Worm (Caenorhabditis elegans): ENCODE measurements around the gene C34D4.10.

DNA sequence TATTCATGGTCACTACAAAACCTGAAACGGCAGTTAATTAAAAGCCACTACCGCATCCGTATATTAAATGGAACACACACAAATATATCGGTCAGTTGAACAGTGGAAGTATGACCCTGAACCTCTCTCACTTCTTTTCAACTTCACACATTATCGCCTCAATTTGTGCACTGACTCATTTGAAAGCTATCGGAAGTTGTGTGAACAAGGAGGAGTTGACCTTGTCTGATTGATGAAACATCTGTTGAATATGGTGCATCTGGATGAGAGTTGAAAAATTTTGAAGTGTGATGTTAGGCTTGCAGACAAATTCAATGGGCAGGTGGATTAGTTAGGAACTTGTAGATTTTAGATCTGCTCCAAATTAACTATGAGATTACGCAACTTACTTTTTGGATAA is 23.8 kb downstream of the C34D4.10 start:
- TF ChIP-seq snpc-4 (tag; optimal IDR thresholded peaks at IDR 0.05) (no peak), lsy-2 (tag; optimal IDR thresholded peaks at IDR 0.05) (no peak), ztf-4 (tag; optimal IDR thresholded peaks at IDR 0.05) (no peak), skn-1 (tag; optimal IDR thresholded peaks at IDR 0.05) (no peak), nhr-77 (tag; optimal IDR thresholded peaks at IDR 0.05) (no peak), lin-11 (tag; optimal IDR thresholded peaks at IDR 0.05) (no peak)
